Fruit fly (Drosophila melanogaster): Measurements from ENCODE around the gene Usp32.

- TF ChIP-seq h (optimal IDR thresholded peaks at IDR 0.05) = no peak
- no peak for TF ChIP-seq Sin3A (optimal IDR thresholded peaks at IDR 0.05)
- no peak for TF ChIP-seq psq (optimal IDR thresholded peaks at IDR 0.05)
- TF ChIP-seq ttk (optimal IDR thresholded peaks at IDR 0.05) = no peak
- no peak for TF ChIP-seq Myc (optimal IDR thresholded peaks at IDR 0.05)
- TF ChIP-seq insv (optimal IDR thresholded peaks at IDR 0.05) = no peak
Measured at dm6 chr3L:19896892-19897684, 26.1 kb downstream of the Usp32 start.

All from Kc167 (cell line).